Worm (Caenorhabditis elegans): ENCODE results near the gene ZK512.4.

The ZK512.4 gene

ce11 chrIII:9125789-9126304 lies 19.3 kb upstream of the ZK512.4 start, which contains the start of gene sec-16A.1 (continued):
- no peak for TF ChIP-seq mdl-1 (tag; optimal IDR thresholded peaks at IDR 0.05)
- TF ChIP-seq lsy-2 (tag; optimal IDR thresholded peaks at IDR 0.05): peak; percentile 52 to 56
- no peak for TF ChIP-seq nhr-12 (tag; optimal IDR thresholded peaks at IDR 0.05)
- no peak for TF ChIP-seq sox-4 (tag; optimal IDR thresholded peaks at IDR 0.05)
- TF ChIP-seq xbp-1 (tag; optimal IDR thresholded peaks at IDR 0.05): peak; percentile 22
- peak; percentile 32 to 51 (median 48) for TF ChIP-seq dpl-1 (GFP tag; optimal IDR thresholded peaks at IDR 0.05)

ce11 chrIII:9130588-9130987 lies 14.6 kb upstream of the ZK512.4 start, which contains the start of gene ZK512.10:
Gene ZK512.10 (plus strand): TSS chrIII:9130888.
- no peak for TF ChIP-seq egl-27 (tag; optimal IDR thresholded peaks at IDR 0.05)
- no peak for TF ChIP-seq ztf-11 (tag; optimal IDR thresholded peaks at IDR 0.05)
- TF ChIP-seq nhr-90 (tag; optimal IDR thresholded peaks at IDR 0.05; ENCODE audit: poor library complexity): no peak
- no peak for TF ChIP-seq nhr-237 (tag; optimal IDR thresholded peaks at IDR 0.05)
- no peak for TF ChIP-seq nhr-85 (tag)
- TF ChIP-seq tbx-2 (tag; optimal IDR thresholded peaks at IDR 0.05): no peak
- no peak for TF ChIP-seq vab-15 (tag; optimal IDR thresholded peaks at IDR 0.05)
- TF ChIP-seq ceh-90 (tag; optimal IDR thresholded peaks at IDR 0.05): no peak
- no peak for TF ChIP-seq swsn-7 (tag; optimal IDR thresholded peaks at IDR 0.05)
- no peak for TF ChIP-seq C04F5.9 (tag; optimal IDR thresholded peaks at IDR 0.05)
- no peak for TF ChIP-seq efl-3 (GFP tag; optimal IDR thresholded peaks at IDR 0.05)
- no peak for TF ChIP-seq jun-1 (tag; optimal IDR thresholded peaks at IDR 0.05)
- TF ChIP-seq fkh-10 (GFP tag; optimal IDR thresholded peaks at IDR 0.05): no peak
- no peak for TF ChIP-seq unc-130 (tag; optimal IDR thresholded peaks at IDR 0.05)
- TF ChIP-seq pax-3 (tag; optimal IDR thresholded peaks at IDR 0.05): no peak
- TF ChIP-seq tlp-1 (tag; optimal IDR thresholded peaks at IDR 0.05): no peak
- no peak for TF ChIP-seq hlh-4 (tag; optimal IDR thresholded peaks at IDR 0.05)
- no peak for TF ChIP-seq nhr-20 (tag; optimal IDR thresholded peaks at IDR 0.05)

- no peak for TF ChIP-seq elt-3 (tag; optimal IDR thresholded peaks at IDR 0.05)
- TF ChIP-seq lin-14 (GFP tag; optimal IDR thresholded peaks at IDR 0.05): peak; percentile 28
- no peak for TF ChIP-seq lsy-2 (tag; optimal IDR thresholded peaks at IDR 0.05)
- TF ChIP-seq fkh-4 (tag; optimal IDR thresholded peaks at IDR 0.05; ENCODE audit: borderline replicate concordance): no peak
- no peak for TF ChIP-seq unc-98 (GFP tag; IDR thresholded peaks at IDR 0.05)
- TF ChIP-seq zip-4 (GFP tag; optimal IDR thresholded peaks at IDR 0.05): no peak
- no peak for TF ChIP-seq vab-15 (tag; optimal IDR thresholded peaks at IDR 0.05)
- no peak for TF ChIP-seq nhr-85 (tag)
- no peak for TF ChIP-seq C04F5.9 (tag; optimal IDR thresholded peaks at IDR 0.05)
Measured at ce11 chrIII:9136587-9136986, 8.6 kb upstream of the ZK512.4 start, which contains the start of gene eat-4. Gene eat-4 (plus strand): TSS chrIII:9136887.

- TF ChIP-seq ets-5 (GFP tag; IDR thresholded peaks at IDR 0.05) (no peak), egl-13 (tag; optimal IDR thresholded peaks at IDR 0.05) (no peak)
Measured at ce11 chrIII:9138601-9139000, 6.5 kb upstream of the ZK512.4 start, which contains the start of gene ZK512.7. Gene ZK512.7 (minus strand): TSS chrIII:9138701.

ce11 chrIII:9143911-9144310 lies 1.2 kb upstream of the ZK512.4 start, which contains the start of gene ZK512.11:
Gene ZK512.11 (plus strand): TSS chrIII:9144211.
- peak; percentile 9 for TF ChIP-seq ceh-8 (GFP tag; optimal IDR thresholded peaks at IDR 0.05)
- no peak for TF ChIP-seq tlp-1 (tag; optimal IDR thresholded peaks at IDR 0.05)

- TF ChIP-seq unc-62 (GFP tag; optimal IDR thresholded peaks at IDR 0.05) (no peak), xbp-1 (tag; optimal IDR thresholded peaks at IDR 0.05) (no peak), lin-15B (tag; optimal IDR thresholded peaks at IDR 0.05) (no peak), fkh-10 (GFP tag; optimal IDR thresholded peaks at IDR 0.05) (no peak), nhr-71 (tag; optimal IDR thresholded peaks at IDR 0.05) (no peak), mef-2 (tag; optimal IDR thresholded peaks at IDR 0.05) (no peak), mab-9 (GFP tag; IDR thresholded peaks at IDR 0.05) (no peak), sup-37 (GFP tag; optimal IDR thresholded peaks at IDR 0.05) (no peak), blmp-1 (tag; optimal IDR thresholded peaks at IDR 0.05) (no peak), F16B12.6 (tag; optimal IDR thresholded peaks at IDR 0.05) (no peak), sox-4 (tag; optimal IDR thresholded peaks at IDR 0.05) (no peak), hlh-4 (tag; optimal IDR thresholded peaks at IDR 0.05) (no peak), efl-3 (GFP tag; optimal IDR thresholded peaks at IDR 0.05) (no peak), snpc-4 (tag; optimal IDR thresholded peaks at IDR 0.05) (no peak), lin-39 (tag; optimal IDR thresholded peaks at IDR 0.05) (no peak), lir-3 (tag; optimal IDR thresholded peaks at IDR 0.05; ENCODE audit: poor library complexity) (no peak)
Measured at ce11 chrIII:9145765-9146164, 625 bp downstream of the ZK512.4 start, which contains the start of gene ZK512.8. Gene ZK512.8 (plus strand): TSS chrIII:9146065.
